Worm (Caenorhabditis elegans) whole organism, L4 larva: Measurements from ENCODE around the gene srw-13.

Experiments used
- D1046.2 ChIP-seq: fragments of 200-800 bp; sonication (Bioruptor generic); IDR thresholded peaks from 2 replicates; pipeline ENCODE4 v1.3.6; 2022; ENCODE audit warnings: missing genetic modification characterization, missing compliant biosample characterization
- F10B5.3 ChIP-seq: sonication (generic microtip); optimal IDR thresholded peaks from 2 replicates; lab custom pipeline; 2016; ENCODE audit warnings: mild to moderate bottlenecking, missing genetic modification characterization, missing compliant biosample characterization
- F37D6.2 ChIP-seq: sonication (generic microtip); optimal IDR thresholded peaks from 2 replicates; lab custom pipeline; 2016; ENCODE audit warnings: mild to moderate bottlenecking, missing genetic modification characterization, missing compliant biosample characterization
- F44E2.7 ChIP-seq: fragments of 200-800 bp; sonication (Bioruptor generic); IDR thresholded peaks from 2 replicates; pipeline ENCODE4 v2.1.2; 2022; ENCODE audit warnings: missing genetic modification characterization, missing compliant biosample characterization
- R02D3.7 ChIP-seq: fragments of 150-350 bp; sonication (generic microtip); optimal IDR thresholded peaks from 3 replicates; lab custom pipeline; 2014; ENCODE audit warnings: missing biosample characterization, missing genetic modification characterization
- T26A8.4 ChIP-seq: fragments of 200-800 bp; sonication (Bioruptor generic); IDR thresholded peaks from 2 replicates; pipeline ENCODE4 v1.3.6; 2022; ENCODE audit warnings: missing genetic modification characterization, missing compliant biosample characterization
- Y105C5A.15 ChIP-seq: fragments of 200-800 bp; sonication (Bioruptor generic); IDR thresholded peaks from 2 replicates; pipeline ENCODE4 v1.3.6; 2022; ENCODE audit warnings: missing genetic modification characterization, missing compliant biosample characterization
- ZK337.2 ChIP-seq: fragments of 200-800 bp; sonication (Bioruptor generic); IDR thresholded peaks from 2 replicates; pipeline ENCODE4 v1.3.6; 2022; ENCODE audit warnings: missing genetic modification reagents, missing genetic modification characterization, missing compliant biosample characterization
- ZK546.5 ChIP-seq, 2 experiments: sonication (generic microtip); optimal IDR thresholded peaks; 2 replicates each; lab custom pipeline; 2017; ENCODE audit warnings: missing biosample characterization in 2 of 2, missing genetic modification characterization in 2 of 2
- aly-2 ChIP-seq: sonication (generic microtip); optimal IDR thresholded peaks from 2 replicates; lab custom pipeline; 2018; ENCODE audit warnings: missing biosample characterization, missing genetic modification characterization
- ceh-28 ChIP-seq: fragments of 150-350 bp; optimal IDR thresholded peaks from 2 replicates; lab custom pipeline; 2014; ENCODE audit warnings: missing biosample characterization, missing genetic modification reagents, missing genetic modification characterization
- ceh-32 ChIP-seq: sonication (generic microtip); optimal IDR thresholded peaks from 2 replicates; lab custom pipeline; 2016; ENCODE audit warnings: mild to moderate bottlenecking, missing genetic modification characterization, missing compliant biosample characterization; ENCODE audit not compliant: poor library complexity
- ceh-44 ChIP-seq: fragments of 200-800 bp; sonication (Bioruptor generic); IDR thresholded peaks from 2 replicates; pipeline ENCODE4 v1.3.6; 2022; ENCODE audit warnings: missing genetic modification reagents, missing genetic modification characterization, missing compliant biosample characterization
- ceh-62 ChIP-seq: sonication (generic microtip); optimal IDR thresholded peaks from 2 replicates; lab custom pipeline; 2017; ENCODE audit warnings: missing biosample characterization, missing genetic modification characterization
- cey-2 ChIP-seq: sonication (generic microtip); optimal IDR thresholded peaks from 3 replicates; lab custom pipeline; 2017; ENCODE audit warnings: missing genetic modification characterization, mild to moderate bottlenecking, missing compliant biosample characterization, antibody characterized with exemption, borderline replicate concordance; ENCODE audit not compliant: insufficient read depth
- ctbp-1 ChIP-seq: fragments of 200-800 bp; sonication (Bioruptor generic); IDR thresholded peaks from 2 replicates; pipeline ENCODE4 v1.3.6; 2022; ENCODE audit warnings: missing genetic modification reagents, missing genetic modification characterization, missing compliant biosample characterization
- daf-19 ChIP-seq: fragments of 200-800 bp; sonication (Bioruptor generic); conservative IDR thresholded peaks from 2 replicates; pipeline ENCODE4 v1.3.6; 2022; ENCODE audit warnings: missing genetic modification characterization, missing compliant biosample characterization
- dmd-8 ChIP-seq: fragments of 200-800 bp; sonication (Bioruptor generic); IDR thresholded peaks from 2 replicates; pipeline ENCODE4 v1.3.6; 2022; ENCODE audit warnings: missing genetic modification characterization, missing compliant biosample characterization
- dmd-9 ChIP-seq: fragments of 200-800 bp; sonication (Bioruptor generic); IDR thresholded peaks from 2 replicates; pipeline ENCODE4 v1.3.6; 2022; ENCODE audit warnings: missing genetic modification reagents, missing genetic modification characterization, missing compliant biosample characterization
- dpl-1 ChIP-seq: fragments of 150-350 bp; optimal IDR thresholded peaks from 2 replicates; lab custom pipeline; 2014; ENCODE audit warnings: missing biosample characterization, missing genetic modification reagents, missing genetic modification characterization
- fkh-10 ChIP-seq: fragments of 150-350 bp; optimal IDR thresholded peaks from 2 replicates; lab custom pipeline; 2014; ENCODE audit warnings: missing biosample characterization, missing genetic modification reagents, missing genetic modification characterization
- gei-8 ChIP-seq: fragments of 200-800 bp; sonication (Bioruptor generic); optimal IDR thresholded peaks from 2 replicates; lab custom pipeline; 2018; ENCODE audit warnings: mild to moderate bottlenecking, missing genetic modification characterization, missing compliant biosample characterization
- hlh-30 ChIP-seq: sonication (generic microtip); optimal IDR thresholded peaks from 2 replicates; lab custom pipeline; 2017; ENCODE audit warnings: antibody characterized with exemption, mild to moderate bottlenecking, missing genetic modification characterization, missing compliant biosample characterization; ENCODE audit not compliant: insufficient read depth
- lin-1 ChIP-seq: fragments of 200-800 bp; sonication (Bioruptor generic); IDR thresholded peaks from 2 replicates; pipeline ENCODE4 v1.3.6; 2022; ENCODE audit warnings: missing genetic modification reagents, missing genetic modification characterization, missing compliant biosample characterization
- lin-39 ChIP-seq: fragments of 150-350 bp; optimal IDR thresholded peaks from 2 replicates; lab custom pipeline; 2014; ENCODE audit warnings: missing biosample characterization, missing genetic modification reagents, missing genetic modification characterization
- lsy-2 ChIP-seq, 2 experiments: fragments of 150-350 bp in 1 of 2; sonication (generic microtip) in 1 of 2; optimal IDR thresholded peaks; 2 replicates each; lab custom pipeline; 2014 to 2017; ENCODE audit warnings: missing biosample characterization in 2 of 2, missing genetic modification characterization in 2 of 2
- madf-5 ChIP-seq, 2 experiments: fragments of 200-800 bp; sonication (Bioruptor generic); IDR thresholded peaks; 2 replicates each; pipeline ENCODE4 v1.3.6; 2022; ENCODE audit warnings: missing compliant biosample characterization in 2 of 2, missing genetic modification characterization in 2 of 2
- mdt-29 ChIP-seq: fragments of 200-800 bp; sonication (Bioruptor generic); IDR thresholded peaks from 2 replicates; pipeline ENCODE4 v1.3.6; 2022; ENCODE audit warnings: missing genetic modification reagents, missing genetic modification characterization, missing compliant biosample characterization
- mep-1 ChIP-seq: fragments of 150-350 bp; sonication (generic microtip); optimal IDR thresholded peaks from 3 replicates; lab custom pipeline; 2014; ENCODE audit warnings: missing biosample characterization, missing genetic modification characterization
- mes-2 ChIP-seq: sonication (generic microtip); optimal IDR thresholded peaks from 2 replicates; lab custom pipeline; 2016; ENCODE audit warnings: missing genotype, mild to moderate bottlenecking, missing genetic modification characterization, missing compliant biosample characterization; ENCODE audit not compliant: poor library complexity, severe bottlenecking
- mxl-2 ChIP-seq: fragments of 200-800 bp; sonication (Bioruptor generic); conservative IDR thresholded peaks from 2 replicates; pipeline ENCODE4 v1.3.6; 2022; ENCODE audit warnings: missing genetic modification reagents, missing genetic modification characterization, missing compliant biosample characterization
- nhr-102 ChIP-seq: sonication (generic microtip); optimal IDR thresholded peaks from 2 replicates; lab custom pipeline; 2016; ENCODE audit warnings: mild to moderate bottlenecking, missing genetic modification characterization, moderate library complexity, missing compliant biosample characterization
- nhr-11 ChIP-seq: fragments of 150-350 bp; optimal IDR thresholded peaks from 2 replicates; lab custom pipeline; 2014; ENCODE audit warnings: missing biosample characterization, missing genetic modification characterization
- nhr-111 ChIP-seq: fragments of 200-800 bp; sonication (Bioruptor generic); optimal IDR thresholded peaks from 2 replicates; lab custom pipeline; 2018; ENCODE audit warnings: mild to moderate bottlenecking, missing genetic modification characterization, missing compliant biosample characterization
- nhr-237 ChIP-seq: sonication (generic microtip); optimal IDR thresholded peaks from 2 replicates; lab custom pipeline; 2017; ENCODE audit warnings: missing biosample characterization, missing genetic modification characterization
- nhr-25 ChIP-seq: sonication (generic microtip); optimal IDR thresholded peaks from 2 replicates; lab custom pipeline; 2017; ENCODE audit warnings: missing genetic modification characterization, mild to moderate bottlenecking, missing compliant biosample characterization, antibody characterized with exemption, moderate library complexity, borderline replicate concordance; ENCODE audit not compliant: insufficient read depth
- nhr-41 ChIP-seq: fragments of 200-800 bp; sonication (Bioruptor generic); IDR thresholded peaks from 2 replicates; pipeline ENCODE4 v1.3.6; 2022; ENCODE audit warnings: missing genetic modification reagents, missing genetic modification characterization, missing compliant biosample characterization
- nhr-42 ChIP-seq: fragments of 200-800 bp; sonication (Bioruptor generic); IDR thresholded peaks from 2 replicates; pipeline ENCODE4 v1.3.6; 2022; ENCODE audit warnings: missing genetic modification characterization, missing compliant biosample characterization
- nhr-6 ChIP-seq: fragments of 150-350 bp; optimal IDR thresholded peaks from 2 replicates; lab custom pipeline; 2014; ENCODE audit warnings: missing biosample characterization, missing genetic modification characterization
- nhr-77 ChIP-seq: fragments of 150-350 bp; optimal IDR thresholded peaks from 2 replicates; lab custom pipeline; 2014; ENCODE audit warnings: missing biosample characterization, missing genetic modification characterization
- pha-4 ChIP-seq, 2 experiments: fragments of 150-350 bp in 1 of 2; fragments of 200-800 bp in 1 of 2; sonication (Bioruptor generic) in 1 of 2; IDR thresholded peaks in 1 of 2; optimal IDR thresholded peaks in 1 of 2; 2 replicates each; pipeline versions ENCODE4 v1.3.6 to Lab custom; 2014 to 2022; ENCODE audit warnings: missing genetic modification characterization in 2 of 2, missing genetic modification reagents in 2 of 2, missing biosample characterization in 1 of 2, missing compliant biosample characterization in 1 of 2
- pqm-1 ChIP-seq: sonication (generic microtip); optimal IDR thresholded peaks from 2 replicates; lab custom pipeline; 2017; ENCODE audit warnings: missing biosample characterization, missing genetic modification characterization
- saeg-2 ChIP-seq: fragments of 200-800 bp; sonication (Bioruptor generic); IDR thresholded peaks from 2 replicates; pipeline ENCODE4 v1.3.6; 2022; ENCODE audit warnings: missing genetic modification reagents, missing genetic modification characterization, missing compliant biosample characterization
- set-16 ChIP-seq: fragments of 200-800 bp; sonication (Bioruptor generic); IDR thresholded peaks from 2 replicates; pipeline ENCODE4 v1.3.6; 2022; ENCODE audit warnings: missing genetic modification reagents, missing genetic modification characterization, missing compliant biosample characterization
- skn-1 ChIP-seq: fragments of 150-350 bp; optimal IDR thresholded peaks from 2 replicates; lab custom pipeline; 2014; ENCODE audit warnings: missing biosample characterization, missing genetic modification characterization
- snpc-1.2 ChIP-seq: fragments of 200-800 bp; sonication (Bioruptor generic); IDR thresholded peaks from 2 replicates; pipeline ENCODE4 v1.3.6; 2022; ENCODE audit warnings: missing genetic modification reagents, missing genetic modification characterization, missing compliant biosample characterization
- spr-1 ChIP-seq: sonication (generic microtip); optimal IDR thresholded peaks from 2 replicates; lab custom pipeline; 2016; ENCODE audit warnings: mild to moderate bottlenecking, missing genetic modification characterization, missing compliant biosample characterization
- vab-7 ChIP-seq: fragments of 200-800 bp; sonication (Bioruptor generic); IDR thresholded peaks from 2 replicates; pipeline ENCODE4 v1.3.6; 2022; ENCODE audit warnings: missing genetic modification reagents, missing genetic modification characterization, missing compliant biosample characterization
- zfp-2 ChIP-seq: sonication (generic microtip); optimal IDR thresholded peaks from 2 replicates; lab custom pipeline; 2016; ENCODE audit warnings: mild to moderate bottlenecking, missing genetic modification characterization, missing compliant biosample characterization
- zip-2 ChIP-seq: fragments of 150-350 bp; optimal IDR thresholded peaks from 2 replicates; lab custom pipeline; 2014; ENCODE audit warnings: missing biosample characterization, missing genetic modification characterization
- ztf-11 ChIP-seq: fragments of 150-350 bp; optimal IDR thresholded peaks from 2 replicates; lab custom pipeline; 2014; ENCODE audit warnings: missing biosample characterization, missing genetic modification characterization

The srw-13 gene

ce11 chrV:15190903-15191302 lies 41.4 kb upstream of the srw-13 start, which contains the start of gene Y75B12B.11 (continued):
- TF ChIP-seq set-16 (GFP tag; lab: Robert Waterston, UW) (peak; percentile 85), mxl-2 (GFP tag; lab: Robert Waterston, UW) (peak; percentile 90), ztf-11 (tag; lab: Kevin White, UChicago) (no peak), F44E2.7 (GFP tag; lab: Robert Waterston, UW) (peak; percentile 98), pqm-1 (peak; percentile 7), Y105C5A.15 (GFP tag; lab: Robert Waterston, UW) (peak; percentile 94), mes-2 (peak; percentile 93), mdt-29 (GFP tag; lab: Robert Waterston, UW) (peak; percentile 79), dmd-9 (GFP tag; lab: Robert Waterston, UW) (peak; percentile 87), lin-39 (tag; lab: Kevin White, UChicago) (no peak), cey-2 (tag; lab: Kevin White, UChicago) (no peak), R02D3.7 (tag; lab: Kevin White, UChicago) (no peak), aly-2 (tag; lab: Kevin White, UChicago) (peak; percentile 92), D1046.2 (GFP tag; lab: Robert Waterston, UW) (peak; percentile 96), hlh-30 (peak; percentile 78), F37D6.2 (peak; percentile 72), ZK337.2 (peak; percentile 89), gei-8 (GFP tag; lab: Kevin White, UChicago) (peak; percentile 97), ZK546.5 (tag; optimal IDR thresholded peaks at IDR 0.05; lab: Kevin White, UChicago) (no peak), nhr-111 (GFP tag; lab: Kevin White, UChicago) (peak; percentile 98), zfp-2 (peak; percentile 66), ceh-28 (tag; lab: Kevin White, UChicago) (no peak), ceh-32 (tag; lab: Kevin White, UChicago) (peak; percentile 65), ceh-62 (tag; lab: Kevin White, UChicago) (no peak), pha-4 (GFP tag; IDR thresholded peaks at IDR 0.05; lab: Robert Waterston, UW) (peak; percentile 97), pha-4 (tag; optimal IDR thresholded peaks at IDR 0.05; lab: Kevin White, UChicago) (no peak), nhr-41 (GFP tag; lab: Robert Waterston, UW) (peak; percentile 92), spr-1 (tag; lab: Kevin White, UChicago) (peak; percentile 95), skn-1 (no peak), dpl-1 (GFP tag; lab: Kevin White, UChicago) (peak; percentile 68), madf-5 (GFP tag; IDR thresholded peaks at IDR 0.05; lab: Robert Waterston, UW) (peak; percentile 88 to 90), nhr-11 (tag; lab: Kevin White, UChicago) (peak; percentile 55), nhr-237 (tag; lab: Kevin White, UChicago) (no peak), nhr-42 (GFP tag; lab: Robert Waterston, UW) (peak; percentile 91), nhr-6 (tag; lab: Kevin White, UChicago) (peak; percentile 96), snpc-1.2 (GFP tag; lab: Robert Waterston, UW) (peak; percentile 94), zip-2 (tag; lab: Kevin White, UChicago) (peak; percentile 45), ctbp-1 (GFP tag; lab: Robert Waterston, UW) (peak; percentile 93), lin-1 (GFP tag; lab: Robert Waterston, UW) (peak; percentile 96), fkh-10 (no peak), lsy-2 (tag; optimal IDR thresholded peaks at IDR 0.05; lab: Kevin White, UChicago) (peak in 1 of 2 experiments; percentile 79), vab-7 (peak; percentile 98), F10B5.3 (tag; lab: Kevin White, UChicago) (peak; percentile 85), nhr-77 (peak; percentile 58), mep-1 (tag; lab: Kevin White, UChicago) (peak; percentile 92), nhr-102 (tag; lab: Kevin White, UChicago) (peak; percentile 93), dmd-8 (peak; percentile 99), daf-19 (peak; percentile 90), T26A8.4 (GFP tag; lab: Robert Waterston, UW) (peak; percentile 94), ceh-44 (GFP tag; lab: Robert Waterston, UW) (peak; percentile 95), saeg-2 (GFP tag; lab: Robert Waterston, UW) (peak; percentile 92), nhr-25 (tag; lab: Kevin White, UChicago) (peak; percentile 45)
